Fruit fly (Drosophila melanogaster): ENCODE data around the gene Cpr30F.
A peak's percentile ranks its signal among the peaks of the same experiment; 100 is the strongest.

Gene Cpr30F

dm6 chr2L:9897296-9897695 lies 35.7 kb downstream of the Cpr30F start, which contains the start of gene RpS2 (continued):
- TF ChIP-seq br (GFP tag; optimal IDR thresholded peaks at IDR 0.05) (peak; percentile 51), Rel (GFP tag; optimal IDR thresholded peaks at IDR 0.05) (no peak), Rel (tag; optimal IDR thresholded peaks at IDR 0.05) (peak; percentile 2), foxo (GFP tag; optimal IDR thresholded peaks at IDR 0.05) (peak in 1 of 2 experiments; percentile 40), CG9705 (GFP tag; optimal IDR thresholded peaks at IDR 0.05) (peak; percentile 25), Vsx2 (GFP tag; optimal IDR thresholded peaks at IDR 0.05; ENCODE audit: partially characterized antibody) (no peak), Hr83 (GFP tag; optimal IDR thresholded peaks at IDR 0.05; ENCODE audit: poor library complexity, severe bottlenecking) (peak; percentile 71), pan (optimal IDR thresholded peaks at IDR 0.05) (no peak), fru (GFP tag; optimal IDR thresholded peaks at IDR 0.05) (peak; percentile 32)

dm6 chr2L:9894871-9895364 lies 38.0 kb downstream of the Cpr30F start, which contains the start of gene Bka:
TSS of gene Bka (plus strand) at chr2L:9895287.
- TF ChIP-seq psq (GFP tag; optimal IDR thresholded peaks at IDR 0.05), result peak; percentile 21
- no peak for TF ChIP-seq Rel (GFP tag; optimal IDR thresholded peaks at IDR 0.05)
- TF ChIP-seq Rel (tag; optimal IDR thresholded peaks at IDR 0.05), result peak; percentile 50
- peak; percentile 82 for TF ChIP-seq Myc (optimal IDR thresholded peaks at IDR 0.05)
- TF ChIP-seq OdsH (GFP tag; optimal IDR thresholded peaks at IDR 0.05), result peak; percentile 60
- no peak for TF ChIP-seq Hr78 (GFP tag; optimal IDR thresholded peaks at IDR 0.05)
- TF ChIP-seq dmrt93B (GFP tag; optimal IDR thresholded peaks at IDR 0.05), result no peak
- no peak for TF ChIP-seq tai (GFP tag; optimal IDR thresholded peaks at IDR 0.05)
- TF ChIP-seq HLH106 (tag; optimal IDR thresholded peaks at IDR 0.05), result peak; percentile 49
- peak; percentile 56 for TF ChIP-seq h (GFP tag; optimal IDR thresholded peaks at IDR 0.05)
- peak; percentile 76 for TF ChIP-seq rgr (GFP tag; optimal IDR thresholded peaks at IDR 0.05)
- peak; percentile 86 for TF ChIP-seq brk (GFP tag; optimal IDR thresholded peaks at IDR 0.05)
- peak; percentile 76 for TF ChIP-seq Sp1 (GFP tag; optimal IDR thresholded peaks at IDR 0.05)
- no peak for TF ChIP-seq N (GFP tag; optimal IDR thresholded peaks at IDR 0.05)
- TF ChIP-seq br (GFP tag; optimal IDR thresholded peaks at IDR 0.05), result peak; percentile 36
- TF ChIP-seq sage (GFP tag; optimal IDR thresholded peaks at IDR 0.05), result peak; percentile 55
- peak; percentile 66 for TF ChIP-seq Hnf4 (GFP tag; optimal IDR thresholded peaks at IDR 0.05)
- TF ChIP-seq woc (GFP tag; optimal IDR thresholded peaks at IDR 0.05), result no peak
- peak in 1 of 2 experiments; percentile 43 for TF ChIP-seq foxo (GFP tag; optimal IDR thresholded peaks at IDR 0.05)
- TF ChIP-seq CG9705 (GFP tag; optimal IDR thresholded peaks at IDR 0.05), result peak; percentile 30
- TF ChIP-seq sv (GFP tag; optimal IDR thresholded peaks at IDR 0.05), result peak; percentile 52

dm6 chr2L:9894193-9894592 lies 38.8 kb downstream of the Cpr30F start:
- TF ChIP-seq woc (GFP tag; optimal IDR thresholded peaks at IDR 0.05) (no peak), h (GFP tag; optimal IDR thresholded peaks at IDR 0.05) (no peak), rgr (GFP tag; optimal IDR thresholded peaks at IDR 0.05) (peak; percentile 49)

- TF ChIP-seq brk (GFP tag; optimal IDR thresholded peaks at IDR 0.05) (no peak), rgr (GFP tag; optimal IDR thresholded peaks at IDR 0.05) (peak; percentile 0), dmrt93B (GFP tag; optimal IDR thresholded peaks at IDR 0.05) (no peak), Myc (optimal IDR thresholded peaks at IDR 0.05) (peak; percentile 5)
Measured at dm6 chr2L:9893183-9893582, 39.8 kb downstream of the Cpr30F start, which contains the start of gene mtDNA-helicase. TSS of gene mtDNA-helicase (minus strand) at chr2L:9893446.

dm6 chr2L:9890576-9890975 lies 42.4 kb downstream of the Cpr30F start, which contains the start of the genes CG34183 and CG4537:
TSS of gene CG34183 (minus strand) at chr2L:9890772.
TSS of gene CG4537 (plus strand) at chr2L:9890885.
- TF ChIP-seq rgr (GFP tag; optimal IDR thresholded peaks at IDR 0.05) (peak; percentile 33), CG32264 (GFP tag; optimal IDR thresholded peaks at IDR 0.05) (peak; percentile 3), h (GFP tag; optimal IDR thresholded peaks at IDR 0.05) (peak; percentile 1), sv (GFP tag; optimal IDR thresholded peaks at IDR 0.05) (no peak)

- no peak for TF ChIP-seq CrebA (GFP tag; optimal IDR thresholded peaks at IDR 0.05; ENCODE audit: borderline replicate concordance)
- TF ChIP-seq Vsx2 (GFP tag; optimal IDR thresholded peaks at IDR 0.05; ENCODE audit: partially characterized antibody), result peak; percentile 99
- TF ChIP-seq psq (GFP tag; optimal IDR thresholded peaks at IDR 0.05), result no peak
- no peak for TF ChIP-seq pan (optimal IDR thresholded peaks at IDR 0.05)
- no peak for TF ChIP-seq Hnf4 (GFP tag; optimal IDR thresholded peaks at IDR 0.05)
- no peak for TF ChIP-seq Sp1 (GFP tag; optimal IDR thresholded peaks at IDR 0.05)
- TF ChIP-seq Myc (optimal IDR thresholded peaks at IDR 0.05), result peak; percentile 83
- TF ChIP-seq fru (GFP tag; optimal IDR thresholded peaks at IDR 0.05), result no peak
Measured at dm6 chr2L:9887856-9888269, 45.1 kb downstream of the Cpr30F start, which contains the start of gene Fkbp59. TSS of gene Fkbp59 (plus strand) at chr2L:9888005.
